Fruit fly (Drosophila melanogaster): ENCODE results near the gene SPE.

The SPE gene

dm6 chr3R:23657357-23658318 is 28.4 kb upstream of the SPE start (continued):
- TF ChIP-seq CG3995 (GFP tag; optimal IDR thresholded peaks at IDR 0.05) (no peak), PHDP (tag; optimal IDR thresholded peaks at IDR 0.05) (peak; percentile 43), sisA (GFP tag; IDR thresholded peaks at IDR 0.05) (no peak), Poxn (GFP tag; IDR thresholded peaks at IDR 0.05) (no peak), CG13287 (GFP tag; IDR thresholded peaks at IDR 0.05; ENCODE audit: partially characterized antibody) (no peak), Adf1 (GFP tag; IDR thresholded peaks at IDR 0.05) (peak; percentile 28; the same call in 1 of the 2 replicates), slou (GFP tag; optimal IDR thresholded peaks at IDR 0.05) (no peak), bcd (GFP tag; optimal IDR thresholded peaks at IDR 0.05) (no peak), Six4 (GFP tag; optimal IDR thresholded peaks at IDR 0.05) (no peak), CG16813 (GFP tag; IDR thresholded peaks at IDR 0.05; ENCODE audit: partially characterized antibody) (no peak), CG7745 (tag; optimal IDR thresholded peaks at IDR 0.05) (peak; percentile 88), CG3838 (GFP tag; optimal IDR thresholded peaks at IDR 0.05) (peak; percentile 72), CG1602 (GFP tag; optimal IDR thresholded peaks at IDR 0.05) (peak; percentile 27), Antp (GFP tag; optimal IDR thresholded peaks at IDR 0.05) (peak; percentile 9), danr (GFP tag; IDR thresholded peaks at IDR 0.05) (no peak; the same call in 1 of the 2 replicates), CG13894 (tag; optimal IDR thresholded peaks at IDR 0.05) (no peak), CG9876 (GFP tag; optimal IDR thresholded peaks at IDR 0.05) (peak; percentile 62), CG30403 (GFP tag; optimal IDR thresholded peaks at IDR 0.05) (no peak), dan (GFP tag; IDR thresholded peaks at IDR 0.05) (no peak), Atf6 (GFP tag; IDR thresholded peaks at IDR 0.05) (peak; percentile 47; the same call in 1 of the 2 replicates), CG31365 (tag; optimal IDR thresholded peaks at IDR 0.05) (peak; percentile 52), CG10654 (GFP tag; optimal IDR thresholded peaks at IDR 0.05) (peak; percentile 22), eyg (GFP tag; optimal IDR thresholded peaks at IDR 0.05) (no peak), onecut (GFP tag; IDR thresholded peaks at IDR 0.05) (peak; percentile 71), CG11696 (GFP tag; IDR thresholded peaks at IDR 0.05) (peak; percentile 36), CG9797 (GFP tag; optimal IDR thresholded peaks at IDR 0.05) (peak; percentile 25), MBD-R2 (GFP tag; IDR thresholded peaks at IDR 0.05) (no peak), jigr1 (GFP tag; IDR thresholded peaks at IDR 0.05) (no peak), CG17568 (GFP tag; optimal IDR thresholded peaks at IDR 0.05) (peak; percentile 86), sens (GFP tag) (peak; percentile 96), CG32532 (GFP tag; IDR thresholded peaks at IDR 0.05) (peak; percentile 34; the same call in 1 of the 2 replicates), Hey (tag; optimal IDR thresholded peaks at IDR 0.05) (peak; percentile 61), cato (GFP tag; optimal IDR thresholded peaks at IDR 0.05; ENCODE audit: borderline replicate concordance) (peak; percentile 6), bab2 (GFP tag; optimal IDR thresholded peaks at IDR 0.05) (peak; percentile 58), CG16863 (GFP tag; optimal IDR thresholded peaks at IDR 0.05) (peak; percentile 62), hth (optimal IDR thresholded peaks at IDR 0.05) (no peak), HHEX (GFP tag; optimal IDR thresholded peaks at IDR 0.05) (peak; percentile 80), Hr39 (optimal IDR thresholded peaks at IDR 0.05) (no peak), Atf-2 (GFP tag; optimal IDR thresholded peaks at IDR 0.05) (peak; percentile 44), row (GFP tag; IDR thresholded peaks at IDR 0.05) (peak; percentile 72), nerfin-1 (tag; optimal IDR thresholded peaks at IDR 0.05) (peak; percentile 76), pros (GFP tag; optimal IDR thresholded peaks at IDR 0.05) (no peak), lola (GFP tag; optimal IDR thresholded peaks at IDR 0.05) (peak in 1 of 3 experiments; percentile 82), Sry-β (GFP tag; optimal IDR thresholded peaks at IDR 0.05) (peak; percentile 26), CG1024 (GFP tag; IDR thresholded peaks at IDR 0.05) (0 out of 2 replicates have a peak, but pooled peaks have one; percentile 54), Hsf (GFP tag; optimal IDR thresholded peaks at IDR 0.05) (peak; percentile 37), CG12744 (GFP tag; optimal IDR thresholded peaks at IDR 0.05) (peak; percentile 50), tio (GFP tag; optimal IDR thresholded peaks at IDR 0.05) (no peak), gem (tag; optimal IDR thresholded peaks at IDR 0.05) (peak; percentile 69)
